Worm (Caenorhabditis elegans) whole organism, young adult: ENCODE data around the gene sgca-1.

Source experiments
- B0336.3 ChIP-seq: fragments of 200-800 bp; sonication (Bioruptor generic); IDR thresholded peaks from 2 replicates; pipeline ENCODE4 v1.3.6; 2022; ENCODE audit warnings: missing genetic modification characterization, missing compliant biosample characterization
- C06A6.2 ChIP-seq: fragments of 200-800 bp; sonication (Bioruptor generic); conservative IDR thresholded peaks from 2 replicates; pipeline ENCODE4 v1.3.6; 2022; ENCODE audit warnings: missing genetic modification characterization, missing compliant biosample characterization
- F22D6.2 ChIP-seq: sonication (generic microtip); optimal IDR thresholded peaks from 2 replicates; lab custom pipeline; 2016; ENCODE audit warnings: mild to moderate bottlenecking, missing genetic modification characterization, missing compliant biosample characterization
- K11D2.4 ChIP-seq: fragments of 200-800 bp; sonication (Bioruptor generic); IDR thresholded peaks from 2 replicates; pipeline ENCODE4 v1.3.6; 2022; ENCODE audit warnings: missing genetic modification reagents, missing genetic modification characterization, missing compliant biosample characterization
- K12H6.12 ChIP-seq: fragments of 200-800 bp; sonication (Bioruptor generic); optimal IDR thresholded peaks from 2 replicates; lab custom pipeline; 2018; ENCODE audit warnings: mild to moderate bottlenecking, missing genetic modification characterization, missing compliant biosample characterization
- Y53G8AR.9 ChIP-seq: fragments of 200-800 bp; sonication (Bioruptor generic); conservative IDR thresholded peaks from 2 replicates; pipeline ENCODE4 v1.3.6; 2022; ENCODE audit warnings: missing genetic modification reagents, missing genetic modification characterization, missing compliant biosample characterization
- akir-1 ChIP-seq: fragments of 200-800 bp; sonication (Bioruptor generic); optimal IDR thresholded peaks from 2 replicates; lab custom pipeline; 2018; ENCODE audit warnings: mild to moderate bottlenecking, missing genetic modification characterization, moderate library complexity, missing compliant biosample characterization
- atf-7 ChIP-seq: sonication (generic microtip); optimal IDR thresholded peaks from 2 replicates; lab custom pipeline; 2017; ENCODE audit warnings: mild to moderate bottlenecking, missing genetic modification characterization, missing compliant biosample characterization
- attf-5 ChIP-seq: fragments of 200-800 bp; sonication (Bioruptor generic); optimal IDR thresholded peaks from 2 replicates; lab custom pipeline; 2018; ENCODE audit warnings: mild to moderate bottlenecking, missing genetic modification characterization, missing compliant biosample characterization
- bed-1 ChIP-seq: fragments of 200-800 bp; sonication (Bioruptor generic); IDR thresholded peaks from 2 replicates; pipeline ENCODE4 v1.3.6; 2022; ENCODE audit warnings: missing genetic modification reagents, missing genetic modification characterization, missing compliant biosample characterization
- ccch-3 ChIP-seq: fragments of 200-800 bp; sonication (Bioruptor generic); optimal IDR thresholded peaks from 2 replicates; lab custom pipeline; 2018; ENCODE audit warnings: mild to moderate bottlenecking, missing genetic modification characterization, missing compliant biosample characterization
- cebp-2 ChIP-seq: fragments of 200-800 bp; sonication (Bioruptor generic); IDR thresholded peaks from 2 replicates; pipeline ENCODE4 v1.3.6; 2022; ENCODE audit warnings: missing genetic modification characterization, missing compliant biosample characterization
- ceh-27 ChIP-seq: fragments of 200-800 bp; sonication (Bioruptor generic); optimal IDR thresholded peaks from 2 replicates; lab custom pipeline; 2018; ENCODE audit warnings: mild to moderate bottlenecking, missing genetic modification characterization, moderate library complexity, missing compliant biosample characterization
- die-1 ChIP-seq: sonication (generic microtip); optimal IDR thresholded peaks from 2 replicates; lab custom pipeline; 2016; ENCODE audit warnings: missing genotype, mild to moderate bottlenecking, missing genetic modification characterization, missing compliant biosample characterization
- efl-1 ChIP-seq: fragments of 150-350 bp; optimal IDR thresholded peaks from 2 replicates; lab custom pipeline; 2014; ENCODE audit warnings: missing biosample characterization, missing genetic modification reagents, missing genetic modification characterization
- egrh-3 ChIP-seq: fragments of 200-800 bp; sonication (Bioruptor generic); IDR thresholded peaks from 2 replicates; pipeline ENCODE4 v1.3.6; 2022; ENCODE audit warnings: missing genetic modification reagents, missing genetic modification characterization, missing compliant biosample characterization
- ekl-4 ChIP-seq: fragments of 200-800 bp; sonication (Bioruptor generic); IDR thresholded peaks from 2 replicates; pipeline ENCODE4 v1.3.6; 2022; ENCODE audit warnings: missing genetic modification reagents, missing genetic modification characterization, missing compliant biosample characterization
- ets-4 ChIP-seq: fragments of 200-800 bp; sonication (Bioruptor generic); optimal IDR thresholded peaks from 2 replicates; lab custom pipeline; 2018; ENCODE audit warnings: mild to moderate bottlenecking, missing genetic modification characterization, missing compliant biosample characterization
- gei-17 ChIP-seq: fragments of 200-800 bp; sonication (Bioruptor generic); optimal IDR thresholded peaks from 2 replicates; lab custom pipeline; 2018; ENCODE audit warnings: mild to moderate bottlenecking, missing genetic modification characterization, missing compliant biosample characterization
- hlh-26 ChIP-seq: fragments of 200-800 bp; sonication (Bioruptor generic); conservative IDR thresholded peaks from 2 replicates; pipeline ENCODE4 v1.3.6; 2022; ENCODE audit warnings: missing genetic modification reagents, missing genetic modification characterization, missing compliant biosample characterization
- hrde-1 ChIP-seq: sonication (generic microtip); optimal IDR thresholded peaks from 2 replicates; lab custom pipeline; 2016; ENCODE audit warnings: missing genetic modification characterization, mild to moderate bottlenecking, missing compliant biosample characterization, moderate library complexity, missing genotype, missing genetic modification reagents, borderline replicate concordance
- hsf-1 ChIP-seq: fragments of 200-800 bp; sonication (Bioruptor generic); IDR thresholded peaks from 2 replicates; pipeline ENCODE4 v1.3.6; 2022; ENCODE audit warnings: missing genetic modification reagents, missing genetic modification characterization, missing compliant biosample characterization
- let-607 ChIP-seq, 2 experiments: fragments of 200-800 bp in 1 of 2; sonication (Bioruptor generic) in 1 of 2; sonication (generic microtip) in 1 of 2; optimal IDR thresholded peaks; 2 replicates each; lab custom pipeline; 2016 to 2018; ENCODE audit warnings: mild to moderate bottlenecking in 2 of 2, missing compliant biosample characterization in 2 of 2, missing genetic modification characterization in 2 of 2, moderate library complexity in 2 of 2, missing genotype in 1 of 2
- lin-26 ChIP-seq: fragments of 200-800 bp; sonication (Bioruptor generic); IDR thresholded peaks from 2 replicates; pipeline ENCODE4 v1.3.6; 2022; ENCODE audit warnings: missing genetic modification reagents, missing genetic modification characterization, missing compliant biosample characterization
- lin-35 ChIP-seq, 3 experiments: fragments of 150-350 bp in 2 of 3; sonication (generic microtip) in 1 of 3; optimal IDR thresholded peaks; 2 replicates each; lab custom pipeline; 2014 to 2018; ENCODE audit warnings: missing biosample characterization in 3 of 3, missing genetic modification characterization in 3 of 3, missing genetic modification reagents in 3 of 3
- madf-10 ChIP-seq: sonication (generic microtip); optimal IDR thresholded peaks from 2 replicates; lab custom pipeline; 2016; ENCODE audit warnings: mild to moderate bottlenecking, missing genetic modification characterization, missing compliant biosample characterization
- madf-3 ChIP-seq: fragments of 200-800 bp; sonication (Bioruptor generic); IDR thresholded peaks from 2 replicates; pipeline ENCODE4 v1.3.6; 2022; ENCODE audit warnings: missing genetic modification reagents, missing genetic modification characterization, missing compliant biosample characterization
- mcd-1 ChIP-seq: fragments of 200-800 bp; sonication (Bioruptor generic); IDR thresholded peaks from 2 replicates; pipeline ENCODE4 v1.3.6; 2022; ENCODE audit warnings: missing genetic modification reagents, missing genetic modification characterization, missing compliant biosample characterization
- nfyb-1 ChIP-seq: fragments of 200-800 bp; sonication (Bioruptor generic); IDR thresholded peaks from 2 replicates; pipeline ENCODE4 v1.3.6; 2022; ENCODE audit warnings: missing genetic modification reagents, missing genetic modification characterization, missing compliant biosample characterization
- nhr-27 ChIP-seq: fragments of 200-800 bp; sonication (Bioruptor generic); optimal IDR thresholded peaks from 2 replicates; lab custom pipeline; 2018; ENCODE audit warnings: mild to moderate bottlenecking, missing genetic modification characterization, moderate library complexity, missing compliant biosample characterization
- nhr-80 ChIP-seq: sonication (generic microtip); optimal IDR thresholded peaks from 2 replicates; lab custom pipeline; 2016; ENCODE audit warnings: missing genetic modification characterization, missing compliant biosample characterization
- nhr-90 ChIP-seq: sonication (generic microtip); optimal IDR thresholded peaks from 2 replicates; lab custom pipeline; 2016; ENCODE audit warnings: missing genotype, mild to moderate bottlenecking, missing genetic modification characterization, missing compliant biosample characterization
- pha-4 ChIP-seq: fragments of 150-350 bp; sonication (generic microtip); optimal IDR thresholded peaks from 2 replicates; lab custom pipeline; 2014; ENCODE audit warnings: missing biosample characterization, missing genetic modification reagents, missing genetic modification characterization
- repo-1 ChIP-seq: sonication (generic microtip); optimal IDR thresholded peaks from 2 replicates; lab custom pipeline; 2017; ENCODE audit warnings: mild to moderate bottlenecking, missing genetic modification characterization, missing compliant biosample characterization
- sdz-38 ChIP-seq: sonication (generic microtip); optimal IDR thresholded peaks from 2 replicates; lab custom pipeline; 2016; ENCODE audit warnings: missing genotype, missing genetic modification characterization, missing compliant biosample characterization
- sea-2 ChIP-seq: fragments of 200-800 bp; sonication (Bioruptor generic); IDR thresholded peaks from 2 replicates; pipeline ENCODE4 v1.3.6; 2022; ENCODE audit warnings: missing genetic modification characterization, missing compliant biosample characterization
- snpc-4 ChIP-seq, 5 experiments: fragments of 150-350 bp in 1 of 5; sonication (generic microtip) in 4 of 5; optimal IDR thresholded peaks; 2 replicates each; lab custom pipeline; 2014 to 2018; ENCODE audit warnings: missing genetic modification characterization in 5 of 5, missing biosample characterization in 3 of 5, antibody characterized with exemption in 2 of 5, mild to moderate bottlenecking in 2 of 5, missing compliant biosample characterization in 2 of 5, missing genotype in 2 of 5, moderate library complexity in 2 of 5, missing genetic modification reagents in 1 of 5
- tbp1 ChIP-seq: fragments of 200-800 bp; sonication (Bioruptor generic); optimal IDR thresholded peaks from 2 replicates; lab custom pipeline; 2018; ENCODE audit warnings: mild to moderate bottlenecking, missing genetic modification characterization, missing compliant biosample characterization
- zfh-2 ChIP-seq: fragments of 200-800 bp; sonication (Bioruptor generic); conservative IDR thresholded peaks from 2 replicates; pipeline ENCODE4 v1.3.6; 2022; ENCODE audit warnings: missing genetic modification reagents, missing genetic modification characterization, missing compliant biosample characterization
- zim-3 ChIP-seq: sonication (generic microtip); optimal IDR thresholded peaks from 2 replicates; lab custom pipeline; 2017; ENCODE audit warnings: mild to moderate bottlenecking, missing genetic modification characterization, moderate library complexity, missing compliant biosample characterization
- ztf-22 ChIP-seq: fragments of 200-800 bp; sonication (Bioruptor generic); optimal IDR thresholded peaks from 2 replicates; lab custom pipeline; 2018; ENCODE audit warnings: mild to moderate bottlenecking, missing genetic modification characterization, moderate library complexity, missing compliant biosample characterization
- ztf-28 ChIP-seq: fragments of 200-800 bp; sonication (Bioruptor generic); IDR thresholded peaks from 2 replicates; pipeline ENCODE4 v1.3.6; 2022; ENCODE audit warnings: missing genetic modification reagents, missing genetic modification characterization, missing compliant biosample characterization
- ztf-3 ChIP-seq: fragments of 200-800 bp; sonication (Bioruptor generic); optimal IDR thresholded peaks from 2 replicates; lab custom pipeline; 2018; ENCODE audit warnings: mild to moderate bottlenecking, missing genetic modification characterization, missing compliant biosample characterization

Gene sgca-1

ce11 chrX:6761688-6762185 lies 27.6 kb downstream of the sgca-1 start, which contains the start of gene abts-4:
Gene abts-4, minus strand, starts transcription at chrX:6761738.
- peak; percentile 2 for TF ChIP-seq pha-4 (tag; lab: Kevin White, UChicago)
- peak; percentile 11 for TF ChIP-seq nhr-80 (tag; lab: Kevin White, UChicago)
- no peak for TF ChIP-seq ztf-22

- TF ChIP-seq let-607 (tag; optimal IDR thresholded peaks at IDR 0.05; lab: Kevin White, UChicago), result peak in 1 of 2 experiments; percentile 21
- peak; percentile 47 for TF ChIP-seq nhr-80 (tag; lab: Kevin White, UChicago)
- no peak for TF ChIP-seq K12H6.12
- TF ChIP-seq sdz-38 (tag; lab: Kevin White, UChicago), result no peak
Measured at ce11 chrX:6761211-6761610, 28.1 kb downstream of the sgca-1 start.

ce11 chrX:6750145-6750544 lies 39.2 kb downstream of the sgca-1 start:
- TF ChIP-seq lin-35 (GFP tag; optimal IDR thresholded peaks at IDR 0.05; lab: Kevin White, UChicago) (peak in 1 of 3 experiments; percentile 48), mcd-1 (GFP tag; lab: Robert Waterston, UW) (peak; percentile 43), sea-2 (GFP tag; lab: Robert Waterston, UW) (no peak), ets-4 (GFP tag; lab: Kevin White, UChicago) (no peak), nhr-27 (tag; lab: Kevin White, UChicago) (no peak), madf-10 (tag; lab: Kevin White, UChicago) (peak; percentile 74), efl-1 (GFP tag; lab: Kevin White, UChicago) (no peak), zfh-2 (peak; percentile 83), ztf-3 (peak; percentile 66), nhr-90 (tag; lab: Kevin White, UChicago) (no peak), atf-7 (peak; percentile 81), cebp-2 (GFP tag; lab: Robert Waterston, UW) (no peak), ztf-22 (peak; percentile 15), die-1 (tag; lab: Kevin White, UChicago) (peak; percentile 6), ekl-4 (peak; percentile 45; the same call in 1 of the 2 replicates), lin-26 (GFP tag; lab: Robert Waterston, UW) (peak; percentile 51; the same call in 1 of the 2 replicates), akir-1 (GFP tag; lab: Kevin White, UChicago) (peak; percentile 32), attf-5 (peak; percentile 52), madf-3 (0 out of 2 replicates have a peak, but pooled peaks have one; percentile 16), zim-3 (no peak), ceh-27 (GFP tag; lab: Kevin White, UChicago) (peak; percentile 80), nhr-80 (tag; lab: Kevin White, UChicago) (peak; percentile 81), repo-1 (peak; percentile 67), B0336.3 (peak; percentile 84), tbp1 (peak; percentile 52), pha-4 (tag; lab: Kevin White, UChicago) (peak; percentile 97), gei-17 (GFP tag; lab: Kevin White, UChicago) (peak; percentile 62), hlh-26 (GFP tag; lab: Robert Waterston, UW) (no peak), hrde-1 (tag; lab: Kevin White, UChicago) (no peak), hsf-1 (GFP tag; lab: Robert Waterston, UW) (no peak), bed-1 (GFP tag; lab: Robert Waterston, UW) (0 out of 2 replicates have a peak, but pooled peaks have one; percentile 50), snpc-4 (GFP tag; optimal IDR thresholded peaks at IDR 0.05; lab: Kevin White, UChicago) (no peak), snpc-4 (tag; optimal IDR thresholded peaks at IDR 0.05; lab: Kevin White, UChicago) (peak in 1 of 4 experiments; percentile 12), K11D2.4 (GFP tag; lab: Robert Waterston, UW) (peak; percentile 74), C06A6.2 (GFP tag; lab: Robert Waterston, UW) (peak; percentile 83), ztf-28 (GFP tag; lab: Robert Waterston, UW) (no peak), F22D6.2 (peak; percentile 78), nfyb-1 (GFP tag; lab: Robert Waterston, UW) (peak; percentile 62), sdz-38 (tag; lab: Kevin White, UChicago) (no peak), ccch-3 (no peak), Y53G8AR.9 (GFP tag; lab: Robert Waterston, UW) (0 out of 2 replicates have a peak, but pooled peaks have one; percentile 51), egrh-3 (GFP tag; lab: Robert Waterston, UW) (peak; percentile 45; the same call in 1 of the 2 replicates)
